Worm (Caenorhabditis elegans) whole organism, L4 larva: ENCODE measurements around the gene clec-128.

ENCODE experiments used
- F26F4.8 ChIP-seq: fragments of 200-800 bp; sonication (Bioruptor generic); conservative IDR thresholded peaks from 2 replicates; pipeline ENCODE4 v1.3.6; 2022; ENCODE audit warnings: missing genetic modification characterization, missing compliant biosample characterization
- R02D3.7 ChIP-seq: fragments of 150-350 bp; sonication (generic microtip); optimal IDR thresholded peaks from 3 replicates; lab custom pipeline; 2014; ENCODE audit warnings: missing biosample characterization, missing genetic modification characterization
- T26A8.4 ChIP-seq: fragments of 200-800 bp; sonication (Bioruptor generic); IDR thresholded peaks from 2 replicates; pipeline ENCODE4 v1.3.6; 2022; ENCODE audit warnings: missing genetic modification characterization, missing compliant biosample characterization
- Y105C5A.15 ChIP-seq: fragments of 200-800 bp; sonication (Bioruptor generic); IDR thresholded peaks from 2 replicates; pipeline ENCODE4 v1.3.6; 2022; ENCODE audit warnings: missing genetic modification characterization, missing compliant biosample characterization
- Y48G9A.11 ChIP-seq: fragments of 200-800 bp; sonication (Bioruptor generic); IDR thresholded peaks from 2 replicates; pipeline ENCODE4 v1.3.6; 2022; ENCODE audit warnings: missing genetic modification reagents, missing genetic modification characterization, missing compliant biosample characterization
- Y75B8A.6 ChIP-seq: fragments of 200-800 bp; sonication (Bioruptor generic); IDR thresholded peaks from 2 replicates; pipeline ENCODE4 v1.3.6; 2022; ENCODE audit warnings: missing genetic modification reagents, missing genetic modification characterization, missing compliant biosample characterization
- ZK337.2 ChIP-seq: fragments of 200-800 bp; sonication (Bioruptor generic); IDR thresholded peaks from 2 replicates; pipeline ENCODE4 v1.3.6; 2022; ENCODE audit warnings: missing genetic modification reagents, missing genetic modification characterization, missing compliant biosample characterization
- aha-1 ChIP-seq: fragments of 150-350 bp; peaks from one replicate; lab custom pipeline; 2014; ENCODE audit warnings: missing biosample characterization, missing genetic modification characterization
- aly-2 ChIP-seq: sonication (generic microtip); optimal IDR thresholded peaks from 2 replicates; lab custom pipeline; 2018; ENCODE audit warnings: missing biosample characterization, missing genetic modification characterization
- arid-1 ChIP-seq: fragments of 200-800 bp; sonication (Bioruptor generic); conservative IDR thresholded peaks from 2 replicates; pipeline ENCODE4 v1.3.6; 2022; ENCODE audit warnings: missing genetic modification reagents, missing genetic modification characterization, missing compliant biosample characterization
- ceh-20 ChIP-seq: fragments of 200-800 bp; sonication (Bioruptor generic); IDR thresholded peaks from 2 replicates; pipeline ENCODE4 v1.3.6; 2022; ENCODE audit warnings: missing genetic modification reagents, missing genetic modification characterization, missing compliant biosample characterization
- dpl-1 ChIP-seq: fragments of 150-350 bp; optimal IDR thresholded peaks from 2 replicates; lab custom pipeline; 2014; ENCODE audit warnings: missing biosample characterization, missing genetic modification reagents, missing genetic modification characterization
- dve-1 ChIP-seq: sonication (generic microtip); optimal IDR thresholded peaks from 2 replicates; lab custom pipeline; 2017; ENCODE audit warnings: antibody characterized with exemption, mild to moderate bottlenecking, missing genetic modification characterization, missing compliant biosample characterization; ENCODE audit not compliant: insufficient read depth
- egl-43 ChIP-seq: fragments of 200-800 bp; sonication (Bioruptor generic); IDR thresholded peaks from 2 replicates; pipeline ENCODE4 v1.3.6; 2022; ENCODE audit warnings: missing genetic modification reagents, missing genetic modification characterization, missing compliant biosample characterization
- fkh-10 ChIP-seq: fragments of 150-350 bp; optimal IDR thresholded peaks from 2 replicates; lab custom pipeline; 2014; ENCODE audit warnings: missing biosample characterization, missing genetic modification reagents, missing genetic modification characterization
- hif-1 ChIP-seq, 2 experiments: sonication (generic microtip); optimal IDR thresholded peaks; 2 replicates each; lab custom pipeline; 2016 to 2017; ENCODE audit warnings: missing compliant biosample characterization in 2 of 2, missing genetic modification characterization in 2 of 2, missing genetic modification reagents in 2 of 2, missing genotype in 2 of 2, mild to moderate bottlenecking in 1 of 2
- hlh-30 ChIP-seq: sonication (generic microtip); optimal IDR thresholded peaks from 2 replicates; lab custom pipeline; 2017; ENCODE audit warnings: antibody characterized with exemption, mild to moderate bottlenecking, missing genetic modification characterization, missing compliant biosample characterization; ENCODE audit not compliant: insufficient read depth
- hmg-1.1 ChIP-seq: fragments of 200-800 bp; sonication (Bioruptor generic); IDR thresholded peaks from 2 replicates; pipeline ENCODE4 v1.3.6; 2022; ENCODE audit warnings: missing genetic modification reagents, missing genetic modification characterization, missing compliant biosample characterization
- jun-1 ChIP-seq: fragments of 150-350 bp; optimal IDR thresholded peaks from 2 replicates; lab custom pipeline; 2014; ENCODE audit warnings: missing biosample characterization, missing genetic modification reagents, missing genetic modification characterization
- lim-7 ChIP-seq: fragments of 200-800 bp; sonication (Bioruptor generic); IDR thresholded peaks from 2 replicates; pipeline ENCODE4 v1.3.6; 2022; ENCODE audit warnings: missing genetic modification characterization, missing compliant biosample characterization
- lin-38 ChIP-seq: fragments of 200-800 bp; sonication (Bioruptor generic); IDR thresholded peaks from 2 replicates; pipeline ENCODE4 v1.3.6; 2022; ENCODE audit warnings: missing genetic modification reagents, missing genetic modification characterization, missing compliant biosample characterization
- lsy-2 ChIP-seq, 2 experiments: fragments of 150-350 bp in 1 of 2; sonication (generic microtip) in 1 of 2; optimal IDR thresholded peaks; 2 replicates each; lab custom pipeline; 2014 to 2017; ENCODE audit warnings: missing biosample characterization in 2 of 2, missing genetic modification characterization in 2 of 2
- mdl-1 ChIP-seq, 2 experiments: fragments of 150-350 bp in 1 of 2; sonication (generic microtip) in 1 of 2; optimal IDR thresholded peaks; 2 replicates each; lab custom pipeline; 2014 to 2017; ENCODE audit warnings: missing biosample characterization in 2 of 2, missing genetic modification characterization in 2 of 2
- mdt-29 ChIP-seq: fragments of 200-800 bp; sonication (Bioruptor generic); IDR thresholded peaks from 2 replicates; pipeline ENCODE4 v1.3.6; 2022; ENCODE audit warnings: missing genetic modification reagents, missing genetic modification characterization, missing compliant biosample characterization
- mep-1 ChIP-seq: fragments of 150-350 bp; sonication (generic microtip); optimal IDR thresholded peaks from 3 replicates; lab custom pipeline; 2014; ENCODE audit warnings: missing biosample characterization, missing genetic modification characterization
- nhr-11 ChIP-seq: fragments of 150-350 bp; optimal IDR thresholded peaks from 2 replicates; lab custom pipeline; 2014; ENCODE audit warnings: missing biosample characterization, missing genetic modification characterization
- nhr-111 ChIP-seq: fragments of 200-800 bp; sonication (Bioruptor generic); optimal IDR thresholded peaks from 2 replicates; lab custom pipeline; 2018; ENCODE audit warnings: mild to moderate bottlenecking, missing genetic modification characterization, missing compliant biosample characterization
- nhr-76 ChIP-seq: fragments of 150-350 bp; optimal IDR thresholded peaks from 2 replicates; lab custom pipeline; 2014; ENCODE audit warnings: missing biosample characterization, missing genetic modification characterization
- pqm-1 ChIP-seq: sonication (generic microtip); optimal IDR thresholded peaks from 2 replicates; lab custom pipeline; 2017; ENCODE audit warnings: missing biosample characterization, missing genetic modification characterization
- rbr-2 ChIP-seq: sonication (generic microtip); optimal IDR thresholded peaks from 2 replicates; lab custom pipeline; 2016; ENCODE audit warnings: missing genotype, missing genetic modification characterization, missing compliant biosample characterization
- set-16 ChIP-seq: fragments of 200-800 bp; sonication (Bioruptor generic); IDR thresholded peaks from 2 replicates; pipeline ENCODE4 v1.3.6; 2022; ENCODE audit warnings: missing genetic modification reagents, missing genetic modification characterization, missing compliant biosample characterization
- snpc-4 ChIP-seq: fragments of 150-350 bp; optimal IDR thresholded peaks from 2 replicates; lab custom pipeline; 2014; ENCODE audit warnings: missing biosample characterization, missing genetic modification characterization
- tra-1 ChIP-seq: fragments of 200-800 bp; sonication (Bioruptor generic); IDR thresholded peaks from 2 replicates; pipeline ENCODE4 v1.3.6; 2022; ENCODE audit warnings: missing genetic modification reagents, missing genetic modification characterization, missing compliant biosample characterization
- unc-39 ChIP-seq: sonication (generic microtip); optimal IDR thresholded peaks from 2 replicates; lab custom pipeline; 2017; ENCODE audit warnings: missing biosample characterization, missing genetic modification characterization
- unc-62 ChIP-seq, 3 experiments: fragments of 150-350 bp in 1 of 3; sonication (generic microtip); optimal IDR thresholded peaks in 2 of 3; peaks in 1 of 3; 1 replicate in 1 of 3; 2 replicates in 2 of 3; lab custom pipeline; 2014 to 2017; ENCODE audit warnings: missing biosample characterization in 3 of 3, missing genetic modification characterization in 3 of 3, missing genetic modification reagents in 3 of 3, missing genotype in 1 of 3
- zfp-3 ChIP-seq: fragments of 200-800 bp; sonication (Bioruptor generic); conservative IDR thresholded peaks from 2 replicates; pipeline ENCODE4 v1.3.6; 2022; ENCODE audit warnings: missing genetic modification reagents, missing genetic modification characterization, missing compliant biosample characterization
- zip-2 ChIP-seq: fragments of 150-350 bp; optimal IDR thresholded peaks from 2 replicates; lab custom pipeline; 2014; ENCODE audit warnings: missing biosample characterization, missing genetic modification characterization

The clec-128 gene

ce11 chrII:3547282-3547681 lies 23.5 kb downstream of the clec-128 start:
- TF ChIP-seq lsy-2 (tag; optimal IDR thresholded peaks at IDR 0.05; lab: Kevin White, UChicago) (peak; percentile 7 to 69), dpl-1 (GFP tag; lab: Kevin White, UChicago) (peak; percentile 8), unc-62 (GFP tag; optimal IDR thresholded peaks at IDR 0.05 in 1 of 2; lab: Kevin White, UChicago) (peak in 1 of 2 experiments; percentile 85), unc-62 (tag; optimal IDR thresholded peaks at IDR 0.05; lab: Kevin White, UChicago) (no peak), rbr-2 (tag; lab: Kevin White, UChicago) (peak; percentile 42), aha-1 (tag; lab: Kevin White, UChicago) (peak; percentile 88), dve-1 (tag; lab: Kevin White, UChicago) (peak; percentile 33), zfp-3 (GFP tag; lab: Robert Waterston, UW) (no peak), ceh-20 (no peak), Y105C5A.15 (GFP tag; lab: Robert Waterston, UW) (no peak), tra-1 (no peak), hmg-1.1 (GFP tag; lab: Robert Waterston, UW) (peak; percentile 63), ZK337.2 (GFP tag; lab: Robert Waterston, UW) (no peak), hif-1 (tag; optimal IDR thresholded peaks at IDR 0.05; lab: Kevin White, UChicago) (peak in 1 of 2 experiments; percentile 53), hlh-30 (tag; lab: Kevin White, UChicago) (peak; percentile 24), R02D3.7 (no peak), fkh-10 (GFP tag; lab: Kevin White, UChicago) (peak; percentile 22), mdl-1 (tag; optimal IDR thresholded peaks at IDR 0.05; lab: Kevin White, UChicago) (peak in 1 of 2 experiments; percentile 51), set-16 (peak; percentile 41; the same call in 1 of the 2 replicates), mep-1 (peak; percentile 37)

- peak in 1 of 2 experiments; percentile 12 for TF ChIP-seq lsy-2 (tag; optimal IDR thresholded peaks at IDR 0.05; lab: Kevin White, UChicago)
- TF ChIP-seq zfp-3 (GFP tag; lab: Robert Waterston, UW): no peak
- no peak for TF ChIP-seq hif-1 (tag; optimal IDR thresholded peaks at IDR 0.05; lab: Kevin White, UChicago)
- no peak for TF ChIP-seq zip-2
Measured at ce11 chrII:3546381-3546931, 24.4 kb downstream of the clec-128 start, which contains the start of gene apd-3. apd-3 (minus strand) TSS chrII:3546431.

ce11 chrII:3540151-3540550 lies 30.7 kb downstream of the clec-128 start:
- TF ChIP-seq set-16 (peak; percentile 69; the same call in 1 of the 2 replicates), lim-7 (GFP tag; lab: Robert Waterston, UW) (no peak), arid-1 (GFP tag; lab: Robert Waterston, UW) (no peak), snpc-4 (no peak), mdt-29 (GFP tag; lab: Robert Waterston, UW) (no peak), mdl-1 (tag; optimal IDR thresholded peaks at IDR 0.05; lab: Kevin White, UChicago) (no peak)

- TF ChIP-seq pqm-1 (no peak), Y75B8A.6 (GFP tag; lab: Robert Waterston, UW) (no peak), lin-38 (GFP tag; lab: Robert Waterston, UW) (no peak), set-16 (no peak), Y105C5A.15 (GFP tag; lab: Robert Waterston, UW) (no peak), zip-2 (no peak), jun-1 (tag; lab: Kevin White, UChicago) (no peak), nhr-111 (no peak), unc-39 (no peak), aly-2 (tag; lab: Kevin White, UChicago) (no peak), Y48G9A.11 (no peak), T26A8.4 (GFP tag; lab: Robert Waterston, UW) (no peak), nhr-76 (no peak), F26F4.8 (GFP tag; lab: Robert Waterston, UW) (no peak), egl-43 (GFP tag; lab: Robert Waterston, UW) (no peak), nhr-11 (tag; lab: Kevin White, UChicago) (no peak)
Measured at ce11 chrII:3528256-3528655, 42.6 kb downstream of the clec-128 start, which contains the start of gene ncs-6. ncs-6 (minus strand) TSS chrII:3528516.
